Worm (Caenorhabditis elegans): ENCODE results near the gene T10G3.4.

T10G3.4 gene

DNA sequence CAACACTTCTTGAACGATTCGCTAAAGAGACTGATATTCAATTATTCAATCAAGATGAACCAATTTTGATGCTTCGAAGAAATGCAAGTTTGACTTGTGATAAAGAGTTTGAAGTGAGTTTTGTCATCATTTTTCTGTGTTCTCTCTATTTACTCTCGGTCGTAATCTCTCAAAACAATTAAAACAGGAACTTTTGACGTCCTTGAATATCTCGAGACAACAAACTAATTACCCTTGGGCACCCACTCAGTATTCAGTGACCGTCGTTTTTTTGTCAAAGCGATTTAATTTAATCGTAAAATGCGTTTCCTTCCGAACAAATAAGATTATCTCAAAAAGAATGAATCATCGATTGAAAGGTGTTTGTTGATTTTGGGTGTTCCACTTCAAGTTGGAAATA lies 20.1 kb downstream of the T10G3.4 start:
- no peak for TF ChIP-seq ceh-88 (GFP tag; IDR thresholded peaks at IDR 0.05)
- no peak for TF ChIP-seq nhr-12 (tag; optimal IDR thresholded peaks at IDR 0.05)
- TF ChIP-seq aha-1 (tag; optimal IDR thresholded peaks at IDR 0.05): no peak
- no peak for TF ChIP-seq ama-1 (optimal IDR thresholded peaks at IDR 0.05)
- TF ChIP-seq pax-3 (tag; optimal IDR thresholded peaks at IDR 0.05): no peak
- no peak for TF ChIP-seq C04F5.9 (tag; optimal IDR thresholded peaks at IDR 0.05)
- TF ChIP-seq skn-1 (tag; optimal IDR thresholded peaks at IDR 0.05): peak; percentile 73
- no peak for TF ChIP-seq nhr-20 (tag; optimal IDR thresholded peaks at IDR 0.05)
- TF ChIP-seq dpl-1 (GFP tag; optimal IDR thresholded peaks at IDR 0.05): peak in 1 of 3 experiments; percentile 1
- TF ChIP-seq mdl-1 (tag; optimal IDR thresholded peaks at IDR 0.05): no peak
- peak; percentile 67 for TF ChIP-seq nhr-85 (tag)
- TF ChIP-seq lin-13 (GFP tag; optimal IDR thresholded peaks at IDR 0.05): no peak
- TF ChIP-seq snpc-4 (tag; optimal IDR thresholded peaks at IDR 0.05): no peak
- no peak for TF ChIP-seq ceh-8 (GFP tag; optimal IDR thresholded peaks at IDR 0.05)
- peak; percentile 65 for TF ChIP-seq lin-14 (GFP tag; optimal IDR thresholded peaks at IDR 0.05)
- TF ChIP-seq fkh-8 (tag; optimal IDR thresholded peaks at IDR 0.05): no peak
- no peak for TF ChIP-seq unc-98 (GFP tag; IDR thresholded peaks at IDR 0.05)
- no peak for TF ChIP-seq isw-1 (GFP tag; IDR thresholded peaks at IDR 0.05)
- peak in 1 of 2 experiments; percentile 8 for TF ChIP-seq lsy-2 (tag; optimal IDR thresholded peaks at IDR 0.05)
- no peak for TF ChIP-seq lin-15B (tag; optimal IDR thresholded peaks at IDR 0.05)
- TF ChIP-seq ces-1 (GFP tag; optimal IDR thresholded peaks at IDR 0.05): no peak
- no peak for TF ChIP-seq jun-1 (tag; optimal IDR thresholded peaks at IDR 0.05)
- no peak for TF ChIP-seq mep-1 (tag; optimal IDR thresholded peaks at IDR 0.05)
- peak in 1 of 6 experiments; percentile 1 for TF ChIP-seq elt-3 (tag; optimal IDR thresholded peaks at IDR 0.05)
- TF ChIP-seq sptf-1 (tag; optimal IDR thresholded peaks at IDR 0.05): no peak
- peak; percentile 1 for TF ChIP-seq rnt-1 (tag; optimal IDR thresholded peaks at IDR 0.05)
- TF ChIP-seq nhr-71 (tag; optimal IDR thresholded peaks at IDR 0.05): peak; percentile 20
- peak; percentile 35 for TF ChIP-seq blmp-1 (tag; optimal IDR thresholded peaks at IDR 0.05)
- TF ChIP-seq hlh-17 (GFP tag; optimal IDR thresholded peaks at IDR 0.05; ENCODE audit: borderline replicate concordance): no peak
- TF ChIP-seq lir-3 (tag; optimal IDR thresholded peaks at IDR 0.05; ENCODE audit: poor library complexity): no peak
- TF ChIP-seq snu-23 (GFP tag; optimal IDR thresholded peaks at IDR 0.05): peak; percentile 4
- TF ChIP-seq nhr-28 (tag; optimal IDR thresholded peaks at IDR 0.05): no peak

DNA sequence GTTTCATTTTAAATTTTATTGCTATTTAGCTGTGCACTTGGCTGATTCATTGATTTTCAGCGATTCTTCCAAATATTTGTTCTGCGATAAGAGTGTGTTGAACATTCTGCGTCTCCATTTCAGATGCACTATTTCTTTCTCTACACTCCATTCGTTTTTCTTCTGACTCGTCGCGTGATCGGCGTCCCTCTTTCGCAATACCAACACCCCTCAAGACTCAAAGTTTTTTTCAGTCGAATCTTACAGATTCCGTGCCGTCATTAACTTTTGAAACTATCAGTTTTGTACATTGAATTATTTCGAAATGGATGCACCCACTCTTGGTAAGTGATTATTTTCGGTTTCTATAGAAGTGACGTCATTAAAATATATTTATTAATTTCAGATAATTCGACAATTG lies 21.3 kb downstream of the T10G3.4 start, which contains the start of gene frm-10:
Gene frm-10 (plus strand): TSS at position 234 of the 400 bp plus-strand sequence.
- TF ChIP-seq Y116A8C.19 (tag; optimal IDR thresholded peaks at IDR 0.05; ENCODE audit: borderline replicate concordance) (no peak), pag-3 (tag; optimal IDR thresholded peaks at IDR 0.05; ENCODE audit: borderline replicate concordance, insufficient read depth) (no peak), lin-14 (GFP tag; optimal IDR thresholded peaks at IDR 0.05) (peak; percentile 88), unc-62 (GFP tag; optimal IDR thresholded peaks at IDR 0.05) (no peak), nhr-84 (tag; optimal IDR thresholded peaks at IDR 0.05) (no peak), elt-3 (tag; optimal IDR thresholded peaks at IDR 0.05) (peak in 2 of 6 experiments; percentile 33 to 45), dsc-1 (tag; optimal IDR thresholded peaks at IDR 0.05) (peak; percentile 20), efl-3 (GFP tag; optimal IDR thresholded peaks at IDR 0.05) (no peak), zag-1 (tag; optimal IDR thresholded peaks at IDR 0.05) (no peak), nhr-76 (tag; optimal IDR thresholded peaks at IDR 0.05) (no peak), pqm-1 (tag; optimal IDR thresholded peaks at IDR 0.05) (peak; percentile 98), lsy-2 (tag; optimal IDR thresholded peaks at IDR 0.05) (peak; percentile 52 to 67), snu-23 (GFP tag; optimal IDR thresholded peaks at IDR 0.05) (peak; percentile 75), alr-1 (tag; optimal IDR thresholded peaks at IDR 0.05; ENCODE audit: borderline replicate concordance) (no peak), nhr-237 (tag; optimal IDR thresholded peaks at IDR 0.05) (peak; percentile 24), fkh-8 (tag; optimal IDR thresholded peaks at IDR 0.05) (peak; percentile 60), sptf-1 (tag; optimal IDR thresholded peaks at IDR 0.05) (no peak), nhr-90 (tag; optimal IDR thresholded peaks at IDR 0.05; ENCODE audit: poor library complexity) (peak; percentile 22), mdl-1 (tag; optimal IDR thresholded peaks at IDR 0.05) (peak in 1 of 2 experiments; percentile 84), F16B12.6 (tag; optimal IDR thresholded peaks at IDR 0.05) (peak; percentile 60), nhr-77 (tag; optimal IDR thresholded peaks at IDR 0.05) (peak; percentile 44), lin-13 (GFP tag; optimal IDR thresholded peaks at IDR 0.05) (peak; percentile 43), elt-2 (tag; optimal IDR thresholded peaks at IDR 0.05) (peak; percentile 88), isw-1 (GFP tag; IDR thresholded peaks at IDR 0.05) (peak; percentile 23; the same call in 1 of the 2 replicates), skn-1 (tag; optimal IDR thresholded peaks at IDR 0.05) (peak; percentile 79), C16A3.4 (tag; optimal IDR thresholded peaks at IDR 0.05) (peak; percentile 10), tbx-2 (tag; optimal IDR thresholded peaks at IDR 0.05) (peak; percentile 45), fkh-10 (GFP tag; optimal IDR thresholded peaks at IDR 0.05) (no peak), efl-1 (optimal IDR thresholded peaks at IDR 0.05) (peak; percentile 54 to 71), efl-1 (GFP tag; optimal IDR thresholded peaks at IDR 0.05 in 1 of 2) (peak; percentile 50 to 95), lir-3 (tag; optimal IDR thresholded peaks at IDR 0.05; ENCODE audit: poor library complexity) (peak; percentile 30)

Measured in whole organism, L1 larva.